Worm (Caenorhabditis elegans) whole organism, L1 larva: ENCODE data around the gene cpr-9.

Experiments
- C34B4.2 ChIP-seq: sonication (generic microtip); optimal IDR thresholded peaks from 2 replicates; lab custom pipeline; 2017; ENCODE audit warnings: mild to moderate bottlenecking, missing genetic modification characterization, missing compliant biosample characterization
- alr-1 ChIP-seq: fragments of 200-800 bp; sonication (Bioruptor generic); optimal IDR thresholded peaks from 2 replicates; lab custom pipeline; 2018; ENCODE audit warnings: borderline replicate concordance, mild to moderate bottlenecking, missing genetic modification characterization, missing compliant biosample characterization
- aly-2 ChIP-seq: fragments of 150-350 bp; optimal IDR thresholded peaks from 2 replicates; lab custom pipeline; 2014; ENCODE audit warnings: missing biosample characterization, missing genetic modification characterization
- ama-1 ChIP-seq: fragments of 150-350 bp; optimal IDR thresholded peaks from 2 replicates; lab custom pipeline; 2014
- blmp-1 ChIP-seq: fragments of 150-350 bp; optimal IDR thresholded peaks from 2 replicates; lab custom pipeline; 2014; ENCODE audit warnings: missing biosample characterization, missing genetic modification characterization
- ceh-82 ChIP-seq, 3 experiments: fragments of 150-350 bp in 1 of 3; sonication (generic microtip) in 2 of 3; optimal IDR thresholded peaks; 2 replicates each; lab custom pipeline; 2014 to 2017; ENCODE audit warnings: missing biosample characterization in 3 of 3, missing genetic modification characterization in 3 of 3
- ceh-90 ChIP-seq: sonication (generic microtip); optimal IDR thresholded peaks from 2 replicates; lab custom pipeline; 2016; ENCODE audit warnings: missing genetic modification characterization, missing compliant biosample characterization
- ces-1 ChIP-seq: fragments of 150-350 bp; optimal IDR thresholded peaks from 2 replicates; lab custom pipeline; 2014; ENCODE audit warnings: missing biosample characterization, missing genetic modification reagents, missing genetic modification characterization
- dsc-1 ChIP-seq: sonication (generic microtip); optimal IDR thresholded peaks from 2 replicates; lab custom pipeline; 2016; ENCODE audit warnings: mild to moderate bottlenecking, missing genetic modification characterization, missing compliant biosample characterization
- efl-1 ChIP-seq, 4 experiments: fragments of 150-350 bp; optimal IDR thresholded peaks in 3 of 4; peaks in 1 of 4; 1 replicate in 1 of 4; 2 replicates in 3 of 4; lab custom pipeline; 2014; ENCODE audit warnings: missing biosample characterization in 2 of 4, missing genetic modification characterization in 2 of 4, missing genetic modification reagents in 2 of 4
- egl-27 ChIP-seq, 2 experiments: fragments of 150-350 bp in 1 of 2; sonication (generic microtip); optimal IDR thresholded peaks; 3 replicates each; lab custom pipeline; 2017 to 2018; ENCODE audit warnings: missing biosample characterization in 2 of 2, missing genetic modification characterization in 2 of 2, missing genetic modification reagents in 2 of 2
- fkh-10 ChIP-seq: sonication (generic microtip); optimal IDR thresholded peaks from 2 replicates; lab custom pipeline; 2017; ENCODE audit warnings: missing biosample characterization, missing genetic modification reagents, missing genetic modification characterization
- grh-1 ChIP-seq: fragments of 200-800 bp; sonication (Bioruptor generic); IDR thresholded peaks from 2 replicates; pipeline ENCODE4 v1.3.6; 2022; ENCODE audit warnings: missing genetic modification reagents, missing genetic modification characterization, missing compliant biosample characterization
- lin-13 ChIP-seq: fragments of 150-350 bp; optimal IDR thresholded peaks from 2 replicates; lab custom pipeline; 2014; ENCODE audit warnings: missing biosample characterization, missing genetic modification reagents, missing genetic modification characterization
- lin-14 ChIP-seq: fragments of 200-800 bp; sonication (Bioruptor generic); optimal IDR thresholded peaks from 2 replicates; lab custom pipeline; 2018; ENCODE audit warnings: mild to moderate bottlenecking, missing genetic modification characterization, moderate library complexity, missing compliant biosample characterization
- lin-15B ChIP-seq: fragments of 150-350 bp; sonication (generic microtip); optimal IDR thresholded peaks from 3 replicates; lab custom pipeline; 2014; ENCODE audit warnings: missing biosample characterization, missing genetic modification characterization
- lin-35 ChIP-seq, 2 experiments: fragments of 150-350 bp; optimal IDR thresholded peaks; 2 replicates each; lab custom pipeline; 2014; ENCODE audit warnings: missing biosample characterization in 2 of 2, missing genetic modification characterization in 2 of 2, missing genetic modification reagents in 2 of 2
- lir-3 ChIP-seq: sonication (generic microtip); optimal IDR thresholded peaks from 2 replicates; lab custom pipeline; 2016; ENCODE audit warnings: mild to moderate bottlenecking, missing genetic modification characterization, moderate library complexity, missing compliant biosample characterization; ENCODE audit not compliant: poor library complexity
- lsy-2 ChIP-seq, 2 experiments: fragments of 150-350 bp; optimal IDR thresholded peaks; 2 replicates each; lab custom pipeline; 2014; ENCODE audit warnings: missing biosample characterization in 2 of 2, missing genetic modification characterization in 2 of 2
- mab-9 ChIP-seq: fragments of 200-800 bp; sonication (Bioruptor generic); IDR thresholded peaks from 2 replicates; pipeline ENCODE4 v1.3.6; 2022; ENCODE audit warnings: missing genetic modification reagents, missing genetic modification characterization, missing compliant biosample characterization
- mdl-1 ChIP-seq, 2 experiments: fragments of 150-350 bp; optimal IDR thresholded peaks; 2 replicates each; lab custom pipeline; 2014 to 2017; ENCODE audit warnings: missing biosample characterization in 2 of 2, missing genetic modification characterization in 2 of 2, inconsistent platforms in 1 of 2
- mep-1 ChIP-seq: fragments of 150-350 bp; optimal IDR thresholded peaks from 2 replicates; lab custom pipeline; 2014; ENCODE audit warnings: missing biosample characterization, missing genetic modification characterization
- nhr-12 ChIP-seq: sonication (generic microtip); optimal IDR thresholded peaks from 2 replicates; lab custom pipeline; 2017; ENCODE audit warnings: missing biosample characterization, missing genetic modification characterization
- nhr-19 ChIP-seq: fragments of 200-800 bp; sonication (Bioruptor generic); conservative IDR thresholded peaks from 2 replicates; pipeline ENCODE4 v1.3.6; 2022; ENCODE audit warnings: missing genetic modification characterization, missing compliant biosample characterization
- nhr-237 ChIP-seq: fragments of 150-350 bp; optimal IDR thresholded peaks from 2 replicates; lab custom pipeline; 2014; ENCODE audit warnings: missing biosample characterization, missing genetic modification characterization
- nhr-47 ChIP-seq: sonication (generic microtip); optimal IDR thresholded peaks from 2 replicates; lab custom pipeline; 2016; ENCODE audit warnings: mild to moderate bottlenecking, missing genetic modification characterization, moderate library complexity, missing compliant biosample characterization
- nhr-77 ChIP-seq: fragments of 150-350 bp; optimal IDR thresholded peaks from 2 replicates; lab custom pipeline; 2014; ENCODE audit warnings: missing biosample characterization, missing genetic modification characterization
- nhr-85 ChIP-seq: sonication (generic microtip); peaks from one replicate; lab custom pipeline; 2016; ENCODE audit warnings: missing genetic modification characterization, inconsistent platforms, missing compliant biosample characterization
- nhr-90 ChIP-seq: sonication (generic microtip); optimal IDR thresholded peaks from 2 replicates; lab custom pipeline; 2016; ENCODE audit warnings: mild to moderate bottlenecking, missing genetic modification characterization, missing compliant biosample characterization; ENCODE audit not compliant: poor library complexity
- rnt-1 ChIP-seq: sonication (generic microtip); optimal IDR thresholded peaks from 2 replicates; lab custom pipeline; 2016; ENCODE audit warnings: mild to moderate bottlenecking, missing genetic modification characterization, moderate library complexity, missing compliant biosample characterization
- sup-37 ChIP-seq: fragments of 200-800 bp; sonication (Bioruptor generic); optimal IDR thresholded peaks from 2 replicates; lab custom pipeline; 2018; ENCODE audit warnings: mild to moderate bottlenecking, missing genetic modification characterization, missing compliant biosample characterization
- tlp-1 ChIP-seq: fragments of 150-350 bp; optimal IDR thresholded peaks from 2 replicates; lab custom pipeline; 2014; ENCODE audit warnings: missing biosample characterization, missing genetic modification characterization
- unc-130 ChIP-seq: fragments of 150-350 bp; optimal IDR thresholded peaks from 2 replicates; lab custom pipeline; 2017; ENCODE audit warnings: missing biosample characterization, missing genetic modification characterization, inconsistent platforms
- unc-62 ChIP-seq: fragments of 150-350 bp; optimal IDR thresholded peaks from 2 replicates; lab custom pipeline; 2014; ENCODE audit warnings: missing biosample characterization, missing genetic modification reagents, missing genetic modification characterization
- vab-15 ChIP-seq: sonication (generic microtip); optimal IDR thresholded peaks from 2 replicates; lab custom pipeline; 2017; ENCODE audit warnings: missing genotype, mild to moderate bottlenecking, missing genetic modification characterization, missing compliant biosample characterization
- zag-1 ChIP-seq: fragments of 150-350 bp; optimal IDR thresholded peaks from 2 replicates; lab custom pipeline; 2014; ENCODE audit warnings: missing biosample characterization, missing genetic modification characterization
- zip-4 ChIP-seq: fragments of 200-800 bp; sonication (Bioruptor generic); optimal IDR thresholded peaks from 2 replicates; lab custom pipeline; 2018; ENCODE audit warnings: mild to moderate bottlenecking, missing genetic modification characterization, moderate library complexity, missing compliant biosample characterization
- ztf-11 ChIP-seq, 2 experiments: sonication (generic microtip); optimal IDR thresholded peaks; 2 replicates each; lab custom pipeline; 2016 to 2017; ENCODE audit warnings: missing genetic modification characterization in 2 of 2, missing biosample characterization in 1 of 2, missing compliant biosample characterization in 1 of 2
- ztf-4 ChIP-seq: fragments of 150-350 bp; optimal IDR thresholded peaks from 2 replicates; lab custom pipeline; 2014; ENCODE audit warnings: missing biosample characterization, missing genetic modification characterization

cpr-9 gene

DNA sequence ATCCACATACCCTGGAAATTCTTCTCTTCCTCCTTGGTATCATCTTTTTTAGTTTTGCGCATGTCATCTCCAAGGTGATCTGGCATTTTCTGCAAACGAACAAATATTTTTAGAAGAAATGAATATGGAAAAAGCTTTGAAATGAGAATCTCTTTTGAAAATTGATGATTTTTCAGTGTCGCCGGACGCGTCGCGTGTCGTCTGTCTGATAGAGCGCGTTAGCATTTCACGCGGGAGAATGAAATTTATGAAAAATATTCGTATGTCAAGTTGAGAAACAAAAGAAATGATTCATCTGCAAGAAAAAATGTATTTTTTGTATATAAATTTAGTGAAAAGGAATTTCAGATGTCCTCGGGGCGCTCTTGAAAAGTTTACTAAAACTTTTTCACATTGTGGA, 20.5 kb upstream of the cpr-9 start, which contains the start of gene rpt-1 (continued):
- TF ChIP-seq mep-1 (tag; lab: Kevin White, UChicago) (peak; percentile 74), fkh-10 (GFP tag; lab: Kevin White, UChicago) (no peak), lin-13 (GFP tag; lab: Kevin White, UChicago) (peak; percentile 42), mdl-1 (tag; optimal IDR thresholded peaks at IDR 0.05; lab: Kevin White, UChicago) (peak in 1 of 2 experiments; percentile 68), dsc-1 (tag; lab: Kevin White, UChicago) (peak; percentile 32), nhr-90 (tag; lab: Kevin White, UChicago) (peak; percentile 6), C34B4.2 (tag; lab: Kevin White, UChicago) (no peak), alr-1 (tag; lab: Kevin White, UChicago) (no peak), nhr-85 (tag; lab: Kevin White, UChicago) (peak; percentile 59), unc-62 (GFP tag; lab: Kevin White, UChicago) (no peak), zag-1 (tag; lab: Kevin White, UChicago) (no peak), lir-3 (tag; lab: Kevin White, UChicago) (no peak), ztf-4 (tag; lab: Kevin White, UChicago) (no peak), unc-130 (tag; lab: Kevin White, UChicago) (peak; percentile 79), ceh-82 (tag; optimal IDR thresholded peaks at IDR 0.05; lab: Kevin White, UChicago) (peak; percentile 41 to 76 (median 71)), efl-1 (optimal IDR thresholded peaks at IDR 0.05; lab: Kevin White, UChicago) (peak; percentile 92 to 98), efl-1 (GFP tag; optimal IDR thresholded peaks at IDR 0.05 in 1 of 2; lab: Kevin White, UChicago) (peak; percentile 91 to 99), rnt-1 (peak; percentile 56)

DNA sequence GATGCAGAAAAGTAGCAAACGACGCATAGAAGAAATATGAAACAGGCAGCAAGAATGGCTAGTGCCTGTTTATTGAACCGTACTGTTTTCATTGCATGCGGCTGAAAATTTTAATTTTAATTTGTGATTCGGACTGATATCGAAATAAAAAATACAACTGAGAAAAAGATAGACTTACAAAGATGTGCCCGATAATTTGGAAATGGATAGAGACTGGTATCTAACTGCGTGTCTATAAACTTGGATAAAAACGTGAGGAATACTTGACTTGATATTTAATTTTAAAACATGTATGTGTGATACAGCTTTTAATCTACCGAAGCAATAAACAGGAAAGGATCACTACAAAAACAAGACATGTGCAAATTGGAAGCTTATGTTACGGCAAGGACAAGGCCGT, 17.5 kb upstream of the cpr-9 start, which contains the start of gene mans-2:
Gene mans-2, minus strand, starts transcription at position 101 of the 400 bp plus-strand sequence.
- TF ChIP-seq nhr-12 (tag; lab: Kevin White, UChicago) (no peak), lin-15B (tag; lab: Kevin White, UChicago) (no peak), nhr-77 (tag; lab: Kevin White, UChicago) (no peak), blmp-1 (tag; lab: Kevin White, UChicago) (no peak), ceh-90 (tag; lab: Kevin White, UChicago) (no peak), vab-15 (tag; lab: Kevin White, UChicago) (no peak), egl-27 (tag; optimal IDR thresholded peaks at IDR 0.05; lab: Kevin White, UChicago) (no peak), ztf-11 (tag; optimal IDR thresholded peaks at IDR 0.05; lab: Kevin White, UChicago) (no peak), tlp-1 (tag; lab: Kevin White, UChicago) (no peak), mdl-1 (tag; optimal IDR thresholded peaks at IDR 0.05; lab: Kevin White, UChicago) (no peak), aly-2 (no peak), sup-37 (GFP tag; lab: Kevin White, UChicago) (no peak), mab-9 (GFP tag; lab: Robert Waterston, UW) (no peak), nhr-47 (no peak)

DNA sequence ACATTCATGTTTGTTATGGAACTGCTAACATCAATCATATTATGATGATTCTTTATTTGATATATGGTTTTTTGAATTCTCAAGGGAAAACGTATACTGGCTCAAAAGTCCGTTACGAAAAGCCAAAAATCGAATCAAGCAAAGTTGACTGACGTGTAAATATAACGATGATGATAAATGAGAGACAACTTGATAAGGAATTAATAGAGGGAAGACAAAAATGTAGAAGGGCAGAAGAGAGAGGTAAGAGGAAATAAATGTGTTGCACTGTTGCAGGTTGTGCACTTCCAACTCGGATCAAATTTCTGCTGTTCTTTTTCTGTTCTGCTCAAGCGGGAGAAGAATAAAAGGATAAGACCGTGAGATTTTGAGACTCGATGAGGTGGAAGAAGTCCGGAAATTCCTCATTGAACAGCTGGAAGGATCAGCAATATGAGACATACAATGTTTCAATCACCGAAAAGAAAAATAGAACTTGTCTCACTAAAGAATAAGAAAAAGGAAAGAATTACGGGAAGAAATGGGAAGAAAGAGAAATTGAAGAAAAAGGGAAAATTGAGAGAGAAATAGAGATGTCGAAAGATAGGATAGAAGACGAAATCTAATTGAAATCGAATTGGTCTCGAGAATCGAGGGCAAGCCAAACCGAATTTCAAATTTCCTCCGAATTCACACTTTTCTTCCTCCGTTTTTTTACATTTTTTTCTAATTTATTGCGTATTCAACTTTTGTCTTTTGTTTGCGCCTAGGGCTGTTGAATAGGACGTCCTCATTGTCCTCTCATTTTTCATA, 16.6 kb upstream of the cpr-9 start:
- TF ChIP-seq blmp-1 (tag; lab: Kevin White, UChicago) (peak; percentile 99), zip-4 (GFP tag; lab: Kevin White, UChicago) (no peak), fkh-10 (GFP tag; lab: Kevin White, UChicago) (peak; percentile 90), lin-35 (GFP tag; optimal IDR thresholded peaks at IDR 0.05; lab: Kevin White, UChicago) (peak in 1 of 2 experiments; percentile 6), lsy-2 (tag; optimal IDR thresholded peaks at IDR 0.05; lab: Kevin White, UChicago) (peak; percentile 3 to 29), grh-1 (GFP tag; lab: Robert Waterston, UW) (no peak), lin-14 (GFP tag; lab: Kevin White, UChicago) (peak; percentile 71), ces-1 (GFP tag; lab: Kevin White, UChicago) (peak; percentile 41), nhr-237 (tag; lab: Kevin White, UChicago) (no peak), efl-1 (optimal IDR thresholded peaks at IDR 0.05; lab: Kevin White, UChicago) (peak in 1 of 2 experiments; percentile 7), efl-1 (GFP tag; optimal IDR thresholded peaks at IDR 0.05 in 1 of 2; lab: Kevin White, UChicago) (peak in 1 of 2 experiments; percentile 69), ama-1 (lab: Kevin White, UChicago) (no peak), nhr-19 (no peak)
